Worm (Caenorhabditis elegans) whole organism, L2 larva: ENCODE results near the gene rpl-11.1.
"Not testable (repeated sequence)": the region's sequence is repeated elsewhere in the genome, so short reads cannot be mapped to it uniquely, and the experiment has no call there.

Experiments
- C34F6.9 ChIP-seq: fragments of 150-350 bp; optimal IDR thresholded peaks from 2 replicates; lab custom pipeline; 2014; ENCODE audit warnings: missing biosample characterization, missing genetic modification characterization
- F13H6.1 ChIP-seq: sonication (generic microtip); optimal IDR thresholded peaks from 2 replicates; lab custom pipeline; 2016; ENCODE audit warnings: missing genetic modification characterization, missing compliant biosample characterization
- R02D3.7 ChIP-seq: fragments of 150-350 bp; optimal IDR thresholded peaks from 2 replicates; lab custom pipeline; 2014; ENCODE audit warnings: missing biosample characterization, missing genetic modification characterization
- Y55F3AM.14 ChIP-seq: fragments of 200-800 bp; sonication (Bioruptor generic); optimal IDR thresholded peaks from 2 replicates; lab custom pipeline; 2018; ENCODE audit warnings: mild to moderate bottlenecking, missing genetic modification characterization, missing compliant biosample characterization
- ZK546.5 ChIP-seq: sonication (generic microtip); optimal IDR thresholded peaks from 2 replicates; lab custom pipeline; 2017; ENCODE audit warnings: missing biosample characterization, missing genetic modification characterization
- aly-2 ChIP-seq: fragments of 150-350 bp; optimal IDR thresholded peaks from 2 replicates; lab custom pipeline; 2014; ENCODE audit warnings: missing biosample characterization, missing genetic modification characterization
- ama-1 ChIP-seq: fragments of 150-350 bp; optimal IDR thresholded peaks from 2 replicates; lab custom pipeline; 2018; ENCODE audit warnings: inconsistent platforms
- ceh-16 ChIP-seq: fragments of 150-350 bp; optimal IDR thresholded peaks from 2 replicates; lab custom pipeline; 2014; ENCODE audit warnings: missing biosample characterization, missing genetic modification characterization
- ceh-82 ChIP-seq: fragments of 150-350 bp; optimal IDR thresholded peaks from 2 replicates; lab custom pipeline; 2014; ENCODE audit warnings: missing biosample characterization, missing genetic modification characterization
- crh-2 ChIP-seq: sonication (generic microtip); optimal IDR thresholded peaks from 2 replicates; lab custom pipeline; 2017; ENCODE audit warnings: missing biosample characterization, missing genetic modification characterization
- elt-1 ChIP-seq: fragments of 150-350 bp; optimal IDR thresholded peaks from 2 replicates; lab custom pipeline; 2014; ENCODE audit warnings: missing biosample characterization, missing genetic modification characterization
- elt-3 ChIP-seq: sonication (generic microtip); optimal IDR thresholded peaks from 2 replicates; lab custom pipeline; 2017; ENCODE audit warnings: missing biosample characterization, missing genetic modification characterization
- fos-1 ChIP-seq: fragments of 150-350 bp; optimal IDR thresholded peaks from 2 replicates; lab custom pipeline; 2014; ENCODE audit warnings: missing biosample characterization, missing genetic modification characterization
- gmeb-1 ChIP-seq: fragments of 150-350 bp; optimal IDR thresholded peaks from 2 replicates; lab custom pipeline; 2014; ENCODE audit warnings: missing biosample characterization, missing genetic modification characterization
- lin-13 ChIP-seq: fragments of 150-350 bp; optimal IDR thresholded peaks from 2 replicates; lab custom pipeline; 2014; ENCODE audit warnings: missing biosample characterization, missing genetic modification reagents, missing genetic modification characterization
- lin-39 ChIP-seq: fragments of 150-350 bp; optimal IDR thresholded peaks from 2 replicates; lab custom pipeline; 2014; ENCODE audit warnings: missing biosample characterization, missing genetic modification reagents, missing genetic modification characterization
- lsy-2 ChIP-seq, 2 experiments: fragments of 150-350 bp in 1 of 2; sonication (generic microtip) in 1 of 2; optimal IDR thresholded peaks; 2 replicates each; lab custom pipeline; 2014 to 2017; ENCODE audit warnings: missing biosample characterization in 2 of 2, missing genetic modification characterization in 2 of 2
- mab-5 ChIP-seq: fragments of 150-350 bp; optimal IDR thresholded peaks from 2 replicates; lab custom pipeline; 2014; ENCODE audit warnings: missing biosample characterization, missing genetic modification characterization
- mbf-1 ChIP-seq: sonication (generic microtip); optimal IDR thresholded peaks from 2 replicates; lab custom pipeline; 2017; ENCODE audit warnings: missing biosample characterization, missing genetic modification characterization
- nhr-11 ChIP-seq: fragments of 150-350 bp; optimal IDR thresholded peaks from 2 replicates; lab custom pipeline; 2014; ENCODE audit warnings: missing biosample characterization, missing genetic modification characterization
- nhr-129 ChIP-seq: fragments of 150-350 bp; optimal IDR thresholded peaks from 2 replicates; lab custom pipeline; 2014; ENCODE audit warnings: missing biosample characterization, missing genetic modification characterization
- nhr-21 ChIP-seq: fragments of 150-350 bp; optimal IDR thresholded peaks from 2 replicates; lab custom pipeline; 2014; ENCODE audit warnings: missing biosample characterization, missing genetic modification characterization
- nhr-6 ChIP-seq: fragments of 150-350 bp; optimal IDR thresholded peaks from 2 replicates; lab custom pipeline; 2014; ENCODE audit warnings: missing biosample characterization, missing genetic modification characterization
- nhr-77 ChIP-seq: fragments of 150-350 bp; optimal IDR thresholded peaks from 2 replicates; lab custom pipeline; 2014; ENCODE audit warnings: missing biosample characterization, missing genetic modification characterization
- sma-3 ChIP-seq: sonication (generic microtip); optimal IDR thresholded peaks from 2 replicates; lab custom pipeline; 2016; ENCODE audit warnings: missing genetic modification reagents, missing genetic modification characterization, missing compliant biosample characterization
- sma-9 ChIP-seq, 2 experiments: fragments of 150-350 bp in 1 of 2; sonication (generic microtip) in 1 of 2; optimal IDR thresholded peaks; 2 replicates each; lab custom pipeline; 2014 to 2016; ENCODE audit warnings: missing genetic modification characterization in 2 of 2, mild to moderate bottlenecking in 1 of 2, missing biosample characterization in 1 of 2, missing compliant biosample characterization in 1 of 2, missing genetic modification reagents in 1 of 2, moderate library complexity in 1 of 2
- snpc-4 ChIP-seq: fragments of 150-350 bp; optimal IDR thresholded peaks from 2 replicates; lab custom pipeline; 2014; ENCODE audit warnings: missing biosample characterization, missing genetic modification characterization
- unc-39 ChIP-seq: fragments of 150-350 bp; optimal IDR thresholded peaks from 2 replicates; lab custom pipeline; 2014; ENCODE audit warnings: missing biosample characterization, missing genetic modification characterization
- unc-62 ChIP-seq: fragments of 150-350 bp; optimal IDR thresholded peaks from 2 replicates; lab custom pipeline; 2014; ENCODE audit warnings: missing biosample characterization, missing genetic modification reagents, missing genetic modification characterization
- zag-1 ChIP-seq: fragments of 150-350 bp; optimal IDR thresholded peaks from 2 replicates; lab custom pipeline; 2014; ENCODE audit warnings: missing biosample characterization, missing genetic modification characterization
- ztf-1 ChIP-seq: fragments of 200-800 bp; sonication (Bioruptor generic); conservative IDR thresholded peaks from 2 replicates; pipeline ENCODE4 v1.3.6; 2022; ENCODE audit warnings: missing genetic modification characterization, missing compliant biosample characterization
- ztf-11 ChIP-seq: sonication (generic microtip); optimal IDR thresholded peaks from 2 replicates; lab custom pipeline; 2017; ENCODE audit warnings: missing biosample characterization, missing genetic modification characterization

The rpl-11.1 gene

DNA sequence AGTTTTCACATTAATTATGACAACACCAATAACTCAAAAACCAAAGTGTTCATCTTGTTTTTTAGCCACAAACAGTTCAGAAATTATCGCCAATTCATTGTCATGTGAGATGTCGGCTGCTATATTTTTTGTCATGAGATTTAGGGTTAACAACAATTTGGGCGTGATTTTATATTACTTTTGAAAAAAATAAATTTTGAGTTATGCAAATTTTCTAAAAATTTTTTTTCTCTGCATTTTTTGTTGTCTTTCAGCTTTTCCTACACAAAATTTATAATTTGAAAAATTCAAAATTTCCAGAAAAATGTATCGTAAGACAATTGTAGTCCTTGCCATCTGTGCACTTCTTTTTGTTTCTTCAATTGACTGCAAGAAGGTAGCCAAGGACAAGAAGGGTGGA is 47.2 kb upstream of the rpl-11.1 start, which contains the start of gene F59B1.2:
Gene F59B1.2, plus strand, starts transcription at position 301 of the 400 bp plus-strand sequence.
- TF ChIP-seq elt-1, result no peak
- TF ChIP-seq zag-1 (tag; lab: Kevin White, UChicago), result no peak
- no peak for TF ChIP-seq nhr-77 (tag; lab: Kevin White, UChicago)
- TF ChIP-seq lin-13 (GFP tag; lab: Kevin White, UChicago), result no peak
- TF ChIP-seq mbf-1 (tag; lab: Kevin White, UChicago), result no peak
- no peak for TF ChIP-seq ceh-16

DNA sequence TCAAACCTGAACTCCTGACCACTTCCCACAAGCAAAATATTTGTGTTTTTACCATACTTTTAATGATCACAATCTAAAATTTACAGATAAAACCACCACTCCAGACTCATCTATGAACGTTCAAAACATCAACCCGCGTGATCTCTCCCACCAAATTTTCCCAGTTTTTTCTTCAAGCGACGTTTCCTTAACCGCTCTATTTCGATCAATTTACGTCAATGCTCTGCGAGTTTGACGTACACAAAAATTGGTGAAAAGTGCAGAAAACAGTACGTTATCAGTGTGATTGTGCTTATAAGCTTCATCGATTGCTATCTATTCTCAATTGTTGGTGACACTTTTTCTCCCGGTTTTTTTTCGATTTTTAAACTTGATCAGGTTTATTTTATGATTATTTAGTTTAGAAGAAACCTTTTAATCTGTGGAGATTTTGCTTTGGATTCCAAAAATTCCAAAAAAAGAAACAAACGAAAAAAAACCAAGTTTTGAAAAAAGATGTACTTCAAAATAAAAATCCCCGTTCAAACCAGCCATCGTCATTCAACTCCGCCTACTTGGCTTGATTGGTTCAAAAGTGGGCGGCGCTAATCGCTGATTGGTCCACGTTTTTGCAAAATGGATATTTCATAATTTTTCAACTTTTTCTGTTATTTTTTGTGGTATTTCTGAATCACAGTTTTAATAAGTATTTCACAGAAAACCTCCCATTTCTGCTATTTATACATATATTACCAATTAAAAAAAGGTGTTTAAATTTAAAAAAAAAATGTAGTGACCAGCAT is 46.6 kb upstream of the rpl-11.1 start:
- TF ChIP-seq crh-2 (peak; percentile 48), aly-2 (no peak), ZK546.5 (tag; lab: Kevin White, UChicago) (no peak), fos-1 (tag; lab: Kevin White, UChicago) (peak; percentile 46), gmeb-1 (tag; lab: Kevin White, UChicago) (peak; percentile 21), lin-13 (GFP tag; lab: Kevin White, UChicago) (no peak), mab-5 (tag; lab: Kevin White, UChicago) (no peak), sma-9 (GFP tag; optimal IDR thresholded peaks at IDR 0.05; lab: Kevin White, UChicago) (peak; percentile 68), sma-9 (tag; optimal IDR thresholded peaks at IDR 0.05; lab: Kevin White, UChicago) (no peak), ceh-82 (tag; lab: Kevin White, UChicago) (no peak), nhr-77 (tag; lab: Kevin White, UChicago) (no peak), F13H6.1 (tag; lab: Kevin White, UChicago) (peak; percentile 15), nhr-129 (peak; percentile 38)

DNA sequence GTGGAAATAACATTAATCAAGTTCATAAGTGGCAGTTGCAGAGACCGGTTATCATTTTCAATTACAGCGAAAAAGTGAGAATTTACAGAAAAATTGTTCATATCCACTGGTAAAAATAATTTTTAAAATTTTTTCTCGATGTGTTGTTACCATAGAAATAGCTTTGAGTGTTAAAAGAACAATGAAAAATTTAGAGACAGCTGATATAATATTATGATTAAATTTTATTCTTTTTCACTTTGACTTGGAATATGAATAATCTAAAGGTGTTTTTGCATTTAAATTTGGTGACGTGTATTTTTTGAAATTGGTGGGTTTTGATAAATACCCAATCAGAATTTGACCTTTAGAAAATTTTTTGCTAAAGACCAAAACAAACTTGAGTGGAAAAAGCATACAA is 45.7 kb upstream of the rpl-11.1 start, which contains the start of gene F59B1.6:
Gene F59B1.6, minus strand, starts transcription at position 101 of the 400 bp plus-strand sequence.
- TF ChIP-seq mab-5 (tag; lab: Kevin White, UChicago) (no peak), elt-1 (no peak), nhr-11 (no peak), Y55F3AM.14 (GFP tag; lab: Kevin White, UChicago) (no peak), gmeb-1 (tag; lab: Kevin White, UChicago) (no peak), unc-39 (tag; lab: Kevin White, UChicago) (no peak)

DNA sequence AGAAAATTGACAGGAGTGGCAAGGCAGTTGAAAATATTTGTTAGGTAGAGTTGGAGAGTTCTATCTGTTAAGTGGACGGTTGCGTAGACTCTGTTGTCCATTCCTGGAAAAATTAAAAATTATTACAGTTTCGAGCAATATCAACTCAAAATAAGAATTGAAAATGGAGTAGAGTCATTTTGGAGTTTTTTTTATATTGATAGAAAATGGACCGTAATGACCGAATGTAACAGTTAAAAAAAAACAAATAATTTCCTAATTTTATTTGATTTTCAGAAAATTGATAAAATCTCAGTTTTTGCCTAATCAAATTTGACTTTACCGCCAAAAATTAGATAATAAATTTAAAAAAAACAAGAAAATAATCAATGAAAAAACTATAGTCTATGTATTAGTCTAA is 41.1 kb upstream of the rpl-11.1 start, which contains the start of gene F59B1.4:
Gene F59B1.4, minus strand, starts transcription at position 101 of the 400 bp plus-strand sequence.
- TF ChIP-seq nhr-6 (tag; lab: Kevin White, UChicago), result no peak
- no peak for TF ChIP-seq sma-3 (GFP tag; lab: Kevin White, UChicago)
- no peak for TF ChIP-seq lin-13 (GFP tag; lab: Kevin White, UChicago)
- TF ChIP-seq crh-2, result no peak
- TF ChIP-seq unc-62 (GFP tag; lab: Kevin White, UChicago), result no peak
- no peak for TF ChIP-seq unc-39 (tag; lab: Kevin White, UChicago)
- no peak for TF ChIP-seq nhr-77 (tag; lab: Kevin White, UChicago)
- TF ChIP-seq ceh-82 (tag; lab: Kevin White, UChicago), result no peak
- no peak for TF ChIP-seq elt-3
- no peak for TF ChIP-seq snpc-4
- TF ChIP-seq R02D3.7 (tag; lab: Kevin White, UChicago), result no peak
- TF ChIP-seq, all 48 proteins: peak for 0

DNA sequence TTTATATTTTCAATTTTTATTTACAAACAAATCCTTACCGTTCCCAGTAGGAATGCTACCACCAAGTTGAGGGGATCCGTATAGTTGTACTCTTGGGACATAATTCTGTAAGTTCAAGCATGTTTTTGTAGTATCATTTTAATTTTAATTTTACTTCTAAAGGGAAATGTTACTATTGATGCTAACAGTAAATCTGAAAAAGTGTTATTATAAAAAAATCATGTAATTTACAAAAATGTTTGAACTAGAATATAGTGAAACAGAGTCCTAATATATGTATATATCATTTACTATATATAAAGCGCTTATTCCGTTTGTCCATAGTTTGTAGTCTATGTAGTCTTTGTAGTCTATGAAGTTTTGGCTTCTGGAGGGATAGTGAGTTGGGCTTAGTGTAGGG is 34.7 kb upstream of the rpl-11.1 start, which contains the start of gene srx-93:
Gene srx-93, minus strand, starts transcription at position 101 of the 400 bp plus-strand sequence.
- TF ChIP-seq Y55F3AM.14 (GFP tag; lab: Kevin White, UChicago); ZK546.5 (tag; lab: Kevin White, UChicago); lin-39 (tag; lab: Kevin White, UChicago): not testable (repeated sequence)

DNA sequence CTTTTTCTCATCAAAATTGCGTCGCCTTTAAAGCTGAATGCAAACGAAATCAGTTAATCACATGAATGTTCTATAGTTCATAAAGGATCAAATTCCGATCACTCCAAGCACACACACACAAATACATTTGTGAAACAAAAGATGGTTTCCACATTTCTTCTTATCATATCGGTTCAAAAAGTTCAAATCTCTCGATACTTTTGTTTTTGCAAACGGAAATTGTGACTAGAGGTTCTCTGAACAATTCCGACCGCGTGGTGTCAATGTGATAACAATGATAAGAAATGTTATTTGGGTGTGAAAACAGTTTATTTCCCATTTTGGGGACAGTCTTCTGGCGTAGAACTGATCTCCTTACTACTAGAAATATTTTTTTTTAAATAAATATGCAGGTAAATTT is 31.0 kb upstream of the rpl-11.1 start:
- TF ChIP-seq nhr-21 (tag; lab: Kevin White, UChicago) (peak; percentile 35), sma-9 (GFP tag; optimal IDR thresholded peaks at IDR 0.05; lab: Kevin White, UChicago) (peak; percentile 59), sma-9 (tag; optimal IDR thresholded peaks at IDR 0.05; lab: Kevin White, UChicago) (no peak), fos-1 (tag; lab: Kevin White, UChicago) (no peak)

DNA sequence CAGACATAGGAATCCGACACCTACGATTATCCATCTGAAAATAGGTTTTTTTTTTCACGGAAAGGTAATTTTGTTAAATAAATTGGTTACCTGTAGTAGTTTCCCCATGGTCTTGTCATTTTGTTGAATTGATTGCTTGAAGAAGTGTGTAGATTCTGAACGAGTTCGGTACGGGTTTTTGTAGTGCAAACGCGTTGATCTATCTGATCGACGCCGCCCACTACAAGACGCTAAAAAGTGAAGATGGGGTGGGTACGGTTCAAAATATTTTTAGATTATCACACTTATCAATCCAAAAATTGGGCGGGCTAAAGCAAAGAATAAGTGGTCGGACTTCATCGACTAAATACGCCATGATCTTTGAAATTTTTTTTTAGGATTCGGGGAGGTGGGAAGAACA is 28.5 kb upstream of the rpl-11.1 start, which contains the start of gene T22F3.11:
Gene T22F3.11, minus strand, starts transcription at position 157 of the 400 bp plus-strand sequence.
- TF ChIP-seq snpc-4 (no peak), lsy-2 (tag; optimal IDR thresholded peaks at IDR 0.05; lab: Kevin White, UChicago) (no peak), ZK546.5 (tag; lab: Kevin White, UChicago) (no peak), unc-39 (tag; lab: Kevin White, UChicago) (no peak), C34F6.9 (tag; lab: Kevin White, UChicago) (no peak), ztf-1 (GFP tag; lab: Robert Waterston, UW) (no peak), ama-1 (lab: Kevin White, UChicago) (no peak), elt-3 (no peak), elt-1 (no peak), nhr-6 (tag; lab: Kevin White, UChicago) (no peak), ztf-11 (tag; lab: Kevin White, UChicago) (no peak), crh-2 (no peak)
